Worm (Caenorhabditis elegans): ENCODE measurements around the gene Y110A2AL.9.

Y110A2AL.9 gene

ce11 chrII:2841529-2841928 lies 24.9 kb downstream of the Y110A2AL.9 start, which contains the start of gene Y110A2AL.6:
Y110A2AL.6 (minus strand) TSS chrII:2841629.
- TF ChIP-seq elt-3 (tag; optimal IDR thresholded peaks at IDR 0.05) = no peak
- no peak for TF ChIP-seq tbx-8 (GFP tag; optimal IDR thresholded peaks at IDR 0.05)
- no peak for TF ChIP-seq ceh-39 (tag; optimal IDR thresholded peaks at IDR 0.05)
- no peak for TF ChIP-seq cnd-1 (tag; optimal IDR thresholded peaks at IDR 0.05)
- no peak for TF ChIP-seq lin-32 (GFP tag; optimal IDR thresholded peaks at IDR 0.05)
- no peak for TF ChIP-seq unc-39 (tag; optimal IDR thresholded peaks at IDR 0.05)
- TF ChIP-seq ham-2 (GFP tag; optimal IDR thresholded peaks at IDR 0.05) = no peak
- no peak for TF ChIP-seq nhr-28 (tag; optimal IDR thresholded peaks at IDR 0.05)
- TF ChIP-seq lin-13 (tag; optimal IDR thresholded peaks at IDR 0.05) = no peak
- TF ChIP-seq blmp-1 (tag; optimal IDR thresholded peaks at IDR 0.05) = no peak
- TF ChIP-seq sem-2 (GFP tag; optimal IDR thresholded peaks at IDR 0.05) = no peak
- no peak for TF ChIP-seq M03D4.4 (tag; optimal IDR thresholded peaks at IDR 0.05)
- no peak for TF ChIP-seq snpc-4 (tag; optimal IDR thresholded peaks at IDR 0.05)
- no peak for TF ChIP-seq flh-1 (GFP tag; optimal IDR thresholded peaks at IDR 0.05)
- no peak for TF ChIP-seq mab-5 (tag; optimal IDR thresholded peaks at IDR 0.05)

- TF ChIP-seq elt-1 (tag; optimal IDR thresholded peaks at IDR 0.05; ENCODE audit: borderline replicate concordance, insufficient read depth) = peak; percentile 12
These were observed 27.4 kb downstream of the Y110A2AL.9 start, which contains the start of gene Y110A2AL.4 for ce11 chrII:2839004-2839403. Y110A2AL.4 (plus strand) TSS chrII:2839304.

ce11 chrII:2836853-2837252 lies 29.6 kb downstream of the Y110A2AL.9 start, which contains the start of gene K12H6.7:
K12H6.7 (minus strand) TSS chrII:2836953.
- TF ChIP-seq blmp-1 (tag; optimal IDR thresholded peaks at IDR 0.05) = no peak
- TF ChIP-seq elt-1 (tag; optimal IDR thresholded peaks at IDR 0.05; ENCODE audit: borderline replicate concordance, insufficient read depth) = no peak
- TF ChIP-seq ceh-43 (GFP tag; optimal IDR thresholded peaks at IDR 0.05) = no peak
- TF ChIP-seq sem-2 (GFP tag; optimal IDR thresholded peaks at IDR 0.05) = no peak
- no peak for TF ChIP-seq mep-1 (tag; optimal IDR thresholded peaks at IDR 0.05)
- no peak for TF ChIP-seq nhr-2 (tag; optimal IDR thresholded peaks at IDR 0.05)
- no peak for TF ChIP-seq lsy-2 (tag; optimal IDR thresholded peaks at IDR 0.05)

ce11 chrII:2834105-2834504 lies 32.3 kb downstream of the Y110A2AL.9 start:
- TF ChIP-seq ham-2 (GFP tag; optimal IDR thresholded peaks at IDR 0.05) (no peak), ces-1 (GFP tag; optimal IDR thresholded peaks at IDR 0.05) (peak; percentile 8)

ce11 chrII:2832539-2832938 lies 33.9 kb downstream of the Y110A2AL.9 start:
- peak; percentile 81 for TF ChIP-seq hlh-1 (tag; optimal IDR thresholded peaks at IDR 0.05)
- TF ChIP-seq lin-13 (tag; optimal IDR thresholded peaks at IDR 0.05) = no peak
- TF ChIP-seq ceh-43 (GFP tag; optimal IDR thresholded peaks at IDR 0.05) = peak; percentile 61
- no peak for TF ChIP-seq bed-3 (GFP tag; optimal IDR thresholded peaks at IDR 0.05)
- peak; percentile 34 for TF ChIP-seq mls-2 (tag; optimal IDR thresholded peaks at IDR 0.05)
- TF ChIP-seq ceh-39 (tag; optimal IDR thresholded peaks at IDR 0.05) = peak; percentile 52
- TF ChIP-seq nhr-12 (tag; optimal IDR thresholded peaks at IDR 0.05) = peak; percentile 52

- TF ChIP-seq unc-39 (tag; optimal IDR thresholded peaks at IDR 0.05) = no peak
- no peak for TF ChIP-seq ceh-83 (GFP tag; optimal IDR thresholded peaks at IDR 0.05)
- TF ChIP-seq ham-2 (GFP tag; optimal IDR thresholded peaks at IDR 0.05) = no peak
- no peak for TF ChIP-seq M03D4.4 (tag; optimal IDR thresholded peaks at IDR 0.05)
- no peak for TF ChIP-seq blmp-1 (tag; optimal IDR thresholded peaks at IDR 0.05)
- TF ChIP-seq hlh-1 (tag; optimal IDR thresholded peaks at IDR 0.05) = peak; percentile 1
These were observed 34.3 kb downstream of the Y110A2AL.9 start for ce11 chrII:2832098-2832497.

- no peak for TF ChIP-seq snpc-4 (tag; optimal IDR thresholded peaks at IDR 0.05)
- TF ChIP-seq flh-1 (GFP tag; optimal IDR thresholded peaks at IDR 0.05) = no peak
- TF ChIP-seq nhr-2 (tag; optimal IDR thresholded peaks at IDR 0.05) = no peak
- no peak for TF ChIP-seq sem-2 (GFP tag; optimal IDR thresholded peaks at IDR 0.05)
- TF ChIP-seq unc-62 (GFP tag; optimal IDR thresholded peaks at IDR 0.05) = no peak
- TF ChIP-seq ztf-11 (tag; optimal IDR thresholded peaks at IDR 0.05) = no peak
- no peak for TF ChIP-seq bed-3 (GFP tag; optimal IDR thresholded peaks at IDR 0.05)
- no peak for TF ChIP-seq zip-8 (tag; optimal IDR thresholded peaks at IDR 0.05)
- TF ChIP-seq tbx-8 (GFP tag; optimal IDR thresholded peaks at IDR 0.05) = no peak
- no peak for TF ChIP-seq ceh-43 (GFP tag; optimal IDR thresholded peaks at IDR 0.05)
- TF ChIP-seq M03D4.4 (tag; optimal IDR thresholded peaks at IDR 0.05) = no peak
- no peak for TF ChIP-seq ceh-39 (tag; optimal IDR thresholded peaks at IDR 0.05)
- TF ChIP-seq lin-32 (GFP tag; optimal IDR thresholded peaks at IDR 0.05) = no peak
- no peak for TF ChIP-seq mls-2 (tag; optimal IDR thresholded peaks at IDR 0.05)
These were observed 35.3 kb downstream of the Y110A2AL.9 start, which contains the start of gene K12H6.6 for ce11 chrII:2831173-2831572. K12H6.6 (minus strand) TSS chrII:2831233.
